Worm (Caenorhabditis elegans) whole organism, late embryonic: Measurements from ENCODE around the gene C50A2.3.

Source experiments
- ets-4 ChIP-seq: sonication (generic microtip); optimal IDR thresholded peaks from 2 replicates; lab custom pipeline; 2016; ENCODE audit warnings: missing genetic modification characterization, missing compliant biosample characterization
- fkh-10 ChIP-seq: fragments of 150-350 bp; optimal IDR thresholded peaks from 2 replicates; lab custom pipeline; 2014; ENCODE audit warnings: missing biosample characterization, missing genetic modification reagents, missing genetic modification characterization
- ztf-16 ChIP-seq: sonication (generic microtip); optimal IDR thresholded peaks from 2 replicates; lab custom pipeline; 2017; ENCODE audit warnings: missing genetic modification characterization, missing compliant biosample characterization

- no peak for TF ChIP-seq ztf-16 (tag; lab: Kevin White, UChicago)
- TF ChIP-seq ets-4: no peak
- TF ChIP-seq fkh-10 (GFP tag; lab: Kevin White, UChicago): no peak
Measured at ce11 chrIV:1120865-1121264, 37.0 kb downstream of the C50A2.3 start.
